Fruit fly (Drosophila melanogaster) whole organism, prepupa: ENCODE data around the gene MFS3.
A peak's percentile ranks its signal among the peaks of the same experiment; 100 is the strongest.

Experiments used
- CG3032 ChIP-seq: fragments of 200-800 bp; optimal IDR thresholded peaks from 2 replicates; lab custom pipeline; 2019; ENCODE audit warnings: missing biosample characterization, mild to moderate bottlenecking, missing genetic modification characterization, moderate library complexity
- CG8119 ChIP-seq: fragments of 200-800 bp; sonication (Bioruptor generic); IDR thresholded peaks from 3 replicates; pipeline ENCODE4 v1.3.6; 2022; ENCODE audit warnings: missing biosample characterization, missing genetic modification characterization
- Eip93F ChIP-seq: fragments of 200-800 bp; sonication (Bioruptor generic); optimal IDR thresholded peaks from 2 replicates; lab custom pipeline; 2016; ENCODE audit warnings: missing biosample characterization, mild to moderate bottlenecking, missing genetic modification characterization
- Lpt ChIP-seq: fragments of 200-800 bp; sonication (Bioruptor generic); optimal IDR thresholded peaks from 3 replicates; lab custom pipeline; 2016; ENCODE audit warnings: missing biosample characterization, missing genetic modification characterization
- acj6 ChIP-seq: fragments of 200-800 bp; sonication (Bioruptor generic); optimal IDR thresholded peaks from 3 replicates; lab custom pipeline; 2016; ENCODE audit warnings: missing biosample characterization, missing genetic modification characterization

DNA sequence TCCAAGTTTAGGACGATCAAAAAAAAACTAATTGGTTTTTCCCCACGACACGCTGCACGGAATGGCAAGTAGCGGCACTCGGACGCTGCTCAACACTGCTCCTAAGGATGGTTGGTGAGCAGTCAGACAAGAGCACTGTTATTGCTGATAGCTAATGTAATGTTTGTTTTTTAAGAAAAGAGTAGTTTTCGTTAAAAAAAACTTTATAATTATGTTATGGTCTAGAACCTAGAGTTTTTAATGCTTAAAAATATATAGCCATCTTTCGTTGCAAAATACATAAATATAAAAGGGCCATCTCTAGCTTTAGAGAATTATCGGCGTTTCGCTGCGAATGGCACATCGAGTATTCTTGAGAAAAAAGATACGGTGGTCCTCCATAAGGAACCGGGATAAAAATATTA lies 29.7 kb downstream of the MFS3 start, which contains the start of the genes Charon and CG4887:
- peak; percentile 37; the same call in 2 of the 3 replicates for TF ChIP-seq CG8119 (GFP tag; lab: Robert Waterston, UW)
- TF ChIP-seq Eip93F = no peak
- peak; percentile 35 for TF ChIP-seq Lpt (GFP tag; lab: Kevin White, UChicago)
- no peak for TF ChIP-seq acj6 (GFP tag; lab: Kevin White, UChicago)
- TF ChIP-seq CG3032 (tag; lab: Kevin White, UChicago) = peak; percentile 78
